Fruit fly (Drosophila melanogaster): Measurements from ENCODE around the gene Lectin-galC1.
A peak's percentile ranks its signal among the peaks of the same experiment; 100 is the strongest.

Gene Lectin-galC1

DNA sequence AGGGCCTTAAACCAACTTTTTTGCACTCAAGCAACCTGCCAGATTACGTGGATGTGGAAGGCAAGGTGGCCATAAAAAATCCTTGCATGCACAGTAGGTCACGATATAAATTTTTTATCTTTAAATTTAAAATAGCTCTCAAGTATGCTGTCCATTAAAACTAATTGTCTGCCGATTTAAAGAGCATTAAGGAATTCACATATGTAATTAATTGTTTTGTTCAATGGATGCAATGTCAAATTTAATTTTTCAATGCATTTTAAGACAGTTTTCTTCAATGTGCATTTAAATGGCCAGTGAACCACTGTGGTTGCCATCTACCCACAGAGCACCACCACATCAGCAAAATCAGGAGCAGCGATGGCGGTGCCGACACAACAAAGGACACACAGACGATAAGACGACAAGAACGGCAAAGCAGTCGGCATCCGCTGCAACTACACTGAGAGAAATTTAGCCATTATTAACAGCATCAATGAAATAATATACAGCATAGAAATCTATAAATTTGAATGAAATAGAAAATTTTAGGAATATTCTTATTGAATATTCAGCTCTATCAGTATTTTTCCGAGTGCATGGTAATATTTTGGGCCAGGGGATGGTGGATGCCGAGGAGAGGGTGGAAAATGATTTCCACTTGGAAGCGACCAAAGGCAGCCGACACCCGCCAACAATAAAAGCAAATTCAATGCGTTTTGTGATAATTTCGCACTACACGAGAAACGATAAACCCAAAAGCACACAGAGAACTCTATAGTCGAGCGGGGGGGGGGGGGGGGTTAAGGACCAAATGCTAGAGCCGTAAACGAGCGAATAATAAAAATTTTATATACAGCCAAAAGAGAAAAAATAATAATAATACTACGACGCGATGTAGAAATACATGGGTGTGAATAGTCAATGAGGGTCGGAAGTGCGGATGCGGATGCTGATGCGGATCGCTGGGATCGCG, 39.8 kb upstream of the Lectin-galC1 start (continued):
- TF ChIP-seq zen2 (GFP tag; IDR thresholded peaks at IDR 0.05; ENCODE audit: partially characterized antibody) (no peak), CG18599 (GFP tag; optimal IDR thresholded peaks at IDR 0.05) (peak; percentile 56), Atf-2 (GFP tag; optimal IDR thresholded peaks at IDR 0.05) (no peak), CG7357 (GFP tag; IDR thresholded peaks at IDR 0.05) (no peak), CG33213 (GFP tag; optimal IDR thresholded peaks at IDR 0.05) (no peak), sob (GFP tag; IDR thresholded peaks at IDR 0.05) (no peak), prd (optimal IDR thresholded peaks at IDR 0.05) (no peak), prd (GFP tag; IDR thresholded peaks at IDR 0.05) (peak; percentile 89), scrt (GFP tag; optimal IDR thresholded peaks at IDR 0.05) (peak; percentile 37), chm (GFP tag; IDR thresholded peaks at IDR 0.05) (peak; percentile 71; the same call in 1 of the 2 replicates), sc (optimal IDR thresholded peaks at IDR 0.05) (no peak), sc (GFP tag; optimal IDR thresholded peaks at IDR 0.05) (no peak), CG10979 (tag; optimal IDR thresholded peaks at IDR 0.05) (peak; percentile 74), CG12155 (GFP tag; optimal IDR thresholded peaks at IDR 0.05) (peak; percentile 33), zfh1 (GFP tag; IDR thresholded peaks at IDR 0.05) (peak; percentile 61; the same call in 2 of the 3 replicates), CG17912 (GFP tag; optimal IDR thresholded peaks at IDR 0.05) (no peak), CG14050 (GFP tag; IDR thresholded peaks at IDR 0.05) (peak; percentile 32; the same call in 1 of the 3 replicates), eyg (GFP tag; optimal IDR thresholded peaks at IDR 0.05) (no peak), dysf (GFP tag; IDR thresholded peaks at IDR 0.05) (peak; percentile 53; the same call in 1 of the 3 replicates), trh (GFP tag; optimal IDR thresholded peaks at IDR 0.05) (no peak), stc (GFP tag; IDR thresholded peaks at IDR 0.05) (no peak), wek (GFP tag; optimal IDR thresholded peaks at IDR 0.05) (no peak), crc (GFP tag; optimal IDR thresholded peaks at IDR 0.05) (no peak), ab (GFP tag; optimal IDR thresholded peaks at IDR 0.05) (no peak), tgo (GFP tag; IDR thresholded peaks at IDR 0.05) (no peak; the same call in 2 of the 3 replicates), Dfd (GFP tag; optimal IDR thresholded peaks at IDR 0.05) (no peak), CG7786 (GFP tag; optimal IDR thresholded peaks at IDR 0.05) (no peak), CG8281 (tag; optimal IDR thresholded peaks at IDR 0.05) (no peak), z (GFP tag; IDR thresholded peaks at IDR 0.05) (no peak), gt (GFP tag; IDR thresholded peaks at IDR 0.05) (0 out of 2 replicates have a peak, but pooled peaks have one; percentile 23), phol (tag; optimal IDR thresholded peaks at IDR 0.05) (peak; percentile 71), C15 (GFP tag; IDR thresholded peaks at IDR 0.05) (no peak), tin (GFP tag; optimal IDR thresholded peaks at IDR 0.05) (peak; percentile 47), abd-A (tag; optimal IDR thresholded peaks at IDR 0.05) (peak; percentile 73), NK7.1 (GFP tag; optimal IDR thresholded peaks at IDR 0.05) (no peak), amos (GFP tag; IDR thresholded peaks at IDR 0.05; ENCODE audit: partially characterized antibody) (no peak), CG16779 (GFP tag; IDR thresholded peaks at IDR 0.05) (no peak), Fer2 (tag; optimal IDR thresholded peaks at IDR 0.05) (no peak), CG7928 (GFP tag; optimal IDR thresholded peaks at IDR 0.05) (no peak), Fer1 (GFP tag; optimal IDR thresholded peaks at IDR 0.05) (peak; percentile 30), Bteb2 (GFP tag; optimal IDR thresholded peaks at IDR 0.05) (peak; percentile 6), Side (GFP tag; optimal IDR thresholded peaks at IDR 0.05) (peak; percentile 35), Optix (GFP tag; IDR thresholded peaks at IDR 0.05) (no peak), Dad (GFP tag; optimal IDR thresholded peaks at IDR 0.05) (no peak), CG32532 (GFP tag; IDR thresholded peaks at IDR 0.05) (no peak), CG6683 (GFP tag; optimal IDR thresholded peaks at IDR 0.05) (no peak), run (tag; optimal IDR thresholded peaks at IDR 0.05) (no peak), emc (GFP tag; optimal IDR thresholded peaks at IDR 0.05) (no peak), slou (GFP tag; optimal IDR thresholded peaks at IDR 0.05) (no peak), gfzf (GFP tag; optimal IDR thresholded peaks at IDR 0.05) (no peak)

Measured in whole organism, embryonic.